Fruit fly (Drosophila melanogaster): Measurements from ENCODE around the gene HP4.
A peak's percentile ranks its signal among the peaks of the same experiment; 100 is the strongest.

The HP4 gene

DNA sequence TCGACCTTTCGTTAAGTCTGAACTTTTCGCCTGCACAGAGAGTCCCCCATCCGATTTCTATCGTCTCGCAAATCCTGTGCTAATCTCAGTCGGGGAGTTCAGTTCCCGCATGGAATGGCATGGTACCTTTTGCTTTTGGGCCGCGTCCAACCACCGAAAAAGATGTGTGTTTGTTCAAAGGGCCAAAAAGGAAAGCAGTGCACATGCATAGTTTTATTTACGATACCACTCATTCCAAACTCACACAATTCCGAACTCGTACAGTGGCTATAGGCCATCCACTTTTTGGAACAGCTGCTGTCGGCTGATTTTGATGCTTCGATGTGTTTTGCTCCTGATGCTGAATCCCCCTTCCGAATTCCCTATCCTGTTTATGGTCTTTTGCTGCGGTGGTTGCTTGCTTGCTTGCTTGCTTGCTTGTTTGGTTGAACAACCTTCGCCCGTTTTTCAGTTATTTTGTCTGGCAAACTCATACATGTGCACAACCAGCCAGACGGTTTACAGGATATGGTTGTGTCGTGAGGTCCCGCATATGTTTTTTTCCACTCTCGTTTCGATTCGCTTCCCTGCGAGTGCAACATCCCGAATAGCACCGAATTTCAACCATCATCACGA is 8.8 kb upstream of the HP4 start (continued):
- no peak for TF ChIP-seq Opbp (GFP tag; IDR thresholded peaks at IDR 0.05; ENCODE audit: partially characterized antibody)
- TF ChIP-seq NC2β (GFP tag; optimal IDR thresholded peaks at IDR 0.05): no peak
- no peak for TF ChIP-seq fd96Cb (tag; optimal IDR thresholded peaks at IDR 0.05)
- peak; percentile 35 for TF ChIP-seq ac (GFP tag; optimal IDR thresholded peaks at IDR 0.05)
- TF ChIP-seq Dek (tag; optimal IDR thresholded peaks at IDR 0.05): no peak
- TF ChIP-seq oc (tag; optimal IDR thresholded peaks at IDR 0.05): peak; percentile 52
- no peak for TF ChIP-seq CG11398 (GFP tag; optimal IDR thresholded peaks at IDR 0.05)
- TF ChIP-seq mirr (GFP tag; optimal IDR thresholded peaks at IDR 0.05): no peak
- no peak for TF ChIP-seq sna (GFP tag; IDR thresholded peaks at IDR 0.05; ENCODE audit: partially characterized antibody)
- TF ChIP-seq CG14050 (GFP tag; IDR thresholded peaks at IDR 0.05): no peak
- no peak for TF ChIP-seq Bdp1 (GFP tag; optimal IDR thresholded peaks at IDR 0.05)
- TF ChIP-seq CG8388 (GFP tag; optimal IDR thresholded peaks at IDR 0.05): no peak
- TF ChIP-seq D19A (tag; optimal IDR thresholded peaks at IDR 0.05): peak; percentile 12
- no peak for TF ChIP-seq CG9797 (GFP tag; optimal IDR thresholded peaks at IDR 0.05)
- no peak for TF ChIP-seq chinmo (GFP tag; IDR thresholded peaks at IDR 0.05; ENCODE audit: partially characterized antibody)
- no peak for TF ChIP-seq az2 (GFP tag; optimal IDR thresholded peaks at IDR 0.05)
- peak; percentile 77 for TF ChIP-seq D (optimal IDR thresholded peaks at IDR 0.05)
- no peak for TF ChIP-seq D (GFP tag; optimal IDR thresholded peaks at IDR 0.05)
- peak; percentile 72 for TF ChIP-seq sens (GFP tag)
- no peak for TF ChIP-seq CG7745 (tag; optimal IDR thresholded peaks at IDR 0.05)
- peak; percentile 34 for TF ChIP-seq cad (GFP tag; optimal IDR thresholded peaks at IDR 0.05)
- peak; percentile 20 for TF ChIP-seq sqz (GFP tag; optimal IDR thresholded peaks at IDR 0.05)
- peak; percentile 77 for TF ChIP-seq twi (tag; optimal IDR thresholded peaks at IDR 0.05)
- peak; percentile 4 for TF ChIP-seq CG15479 (GFP tag; optimal IDR thresholded peaks at IDR 0.05)
- no peak for TF ChIP-seq E2f1 (GFP tag; IDR thresholded peaks at IDR 0.05)
- TF ChIP-seq Hr39 (optimal IDR thresholded peaks at IDR 0.05): no peak
- no peak for TF ChIP-seq fd3F (GFP tag; optimal IDR thresholded peaks at IDR 0.05)
- peak; percentile 93 for TF ChIP-seq pros (GFP tag; optimal IDR thresholded peaks at IDR 0.05)
- no peak for TF ChIP-seq CG10959 (GFP tag; IDR thresholded peaks at IDR 0.05)
- TF ChIP-seq CG18011 (GFP tag; optimal IDR thresholded peaks at IDR 0.05): no peak
- no peak for TF ChIP-seq pb (GFP tag; optimal IDR thresholded peaks at IDR 0.05)
- peak; percentile 6 for TF ChIP-seq Deaf1 (tag; optimal IDR thresholded peaks at IDR 0.05)
- no peak for TF ChIP-seq Mrtf (GFP tag; IDR thresholded peaks at IDR 0.05)
- peak; percentile 5 for TF ChIP-seq kah (GFP tag; optimal IDR thresholded peaks at IDR 0.05)
- no peak for TF ChIP-seq CG12236 (GFP tag; optimal IDR thresholded peaks at IDR 0.05)
- TF ChIP-seq HLH4C (GFP tag; IDR thresholded peaks at IDR 0.05; ENCODE audit: partially characterized antibody): no peak
- no peak for TF ChIP-seq chn (GFP tag; optimal IDR thresholded peaks at IDR 0.05)
- TF ChIP-seq da (GFP tag; optimal IDR thresholded peaks at IDR 0.05): peak; percentile 21
- peak; percentile 4 for TF ChIP-seq gcm (GFP tag; optimal IDR thresholded peaks at IDR 0.05)
- peak; percentile 73 for TF ChIP-seq gsb-n (tag; optimal IDR thresholded peaks at IDR 0.05)

DNA sequence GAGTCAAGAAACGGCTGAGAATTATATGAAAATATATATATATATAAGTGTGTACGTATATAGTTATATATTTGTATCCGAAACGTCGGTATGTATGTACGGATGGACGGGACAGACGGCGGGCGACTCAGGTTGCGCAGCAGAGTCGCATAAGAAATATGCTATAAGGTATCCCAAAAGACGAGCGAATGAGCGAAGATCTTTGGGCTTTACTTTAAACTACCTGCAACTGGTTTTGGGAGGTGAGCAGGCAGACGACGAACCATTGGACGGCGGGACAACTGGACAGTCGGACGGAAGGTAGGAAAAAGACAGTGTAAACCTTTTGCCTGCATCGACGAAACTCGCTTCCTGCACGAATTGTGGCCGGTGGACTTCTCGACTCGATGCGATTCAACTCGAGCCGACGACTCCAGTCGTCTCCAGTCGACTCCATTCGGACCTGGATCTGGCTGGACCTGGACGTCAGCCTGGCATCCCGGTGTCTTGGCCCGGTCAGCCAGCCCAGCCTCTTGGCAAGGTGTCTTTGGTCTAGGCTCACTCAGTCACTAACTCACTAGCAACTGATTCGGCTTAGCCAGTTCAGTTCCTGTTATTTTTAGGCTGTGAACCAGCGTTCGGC is 7.8 kb upstream of the HP4 start:
- TF ChIP-seq pros (GFP tag; optimal IDR thresholded peaks at IDR 0.05) (peak; percentile 79), CG13624 (GFP tag; optimal IDR thresholded peaks at IDR 0.05) (no peak), nom (GFP tag; optimal IDR thresholded peaks at IDR 0.05) (peak; percentile 33), Deaf1 (tag; optimal IDR thresholded peaks at IDR 0.05) (no peak), BEAF-32 (GFP tag; optimal IDR thresholded peaks at IDR 0.05) (no peak), CG12104 (GFP tag; optimal IDR thresholded peaks at IDR 0.05) (no peak), Lpt (GFP tag; optimal IDR thresholded peaks at IDR 0.05) (peak; percentile 22), CG33213 (GFP tag; optimal IDR thresholded peaks at IDR 0.05) (no peak), Med (GFP tag) (peak; percentile 27), tll (GFP tag; optimal IDR thresholded peaks at IDR 0.05) (peak in 1 of 2 experiments; percentile 91), chif (GFP tag; optimal IDR thresholded peaks at IDR 0.05) (no peak), Stat92E (GFP tag; optimal IDR thresholded peaks at IDR 0.05) (peak in 1 of 3 experiments; percentile 24), CG15479 (GFP tag; optimal IDR thresholded peaks at IDR 0.05) (peak; percentile 72), CG31224 (GFP tag; IDR thresholded peaks at IDR 0.05) (no peak)

All from whole organism, embryonic.